Fruit fly (Drosophila melanogaster) whole organism, embryonic: Measurements from ENCODE around the gene Tfb5.

ENCODE experiments used
- B-H2 ChIP-seq: fragments of 200-800 bp; sonication (Bioruptor generic); optimal IDR thresholded peaks from 2 replicates; lab custom pipeline; 2018; ENCODE audit warnings: missing biosample characterization, mild to moderate bottlenecking, missing genetic modification characterization
- CG11504 ChIP-seq: fragments of 200-800 bp; sonication (Bioruptor generic); optimal IDR thresholded peaks from 3 replicates; lab custom pipeline; 2019; ENCODE audit warnings: missing biosample characterization, mild to moderate bottlenecking, missing genetic modification characterization, moderate library complexity
- CG11560 ChIP-seq: fragments of 200-800 bp; sonication (Bioruptor generic); IDR thresholded peaks from 3 replicates; pipeline ENCODE4 v1.3.6; 2022; ENCODE audit warnings: missing biosample characterization, missing genetic modification characterization
- CG12155 ChIP-seq: fragments of 200-800 bp; sonication (Bioruptor generic); optimal IDR thresholded peaks from 3 replicates; lab custom pipeline; 2016; ENCODE audit warnings: missing biosample characterization, missing genetic modification characterization
- CG12659 ChIP-seq: fragments of 200-800 bp; sonication (Bioruptor generic); optimal IDR thresholded peaks from 3 replicates; lab custom pipeline; 2017; ENCODE audit warnings: mild to moderate bottlenecking, missing biosample characterization, missing genetic modification reagents, missing genetic modification characterization
- CG12744 ChIP-seq: fragments of 200-800 bp; sonication (Bioruptor generic); optimal IDR thresholded peaks from 2 replicates; lab custom pipeline; 2016; ENCODE audit warnings: missing biosample characterization, missing genetic modification characterization
- CG12942 ChIP-seq: fragments of 200-800 bp; sonication (Bioruptor generic); optimal IDR thresholded peaks from 3 replicates; lab custom pipeline; 2016; ENCODE audit warnings: missing biosample characterization, missing genetic modification characterization
- CG13624 ChIP-seq: fragments of 200-800 bp; sonication (Bioruptor generic); optimal IDR thresholded peaks from 2 replicates; lab custom pipeline; 2016; ENCODE audit warnings: missing biosample characterization, missing genetic modification characterization
- CG13775 ChIP-seq: fragments of 200-800 bp; sonication (Bioruptor generic); optimal IDR thresholded peaks from 3 replicates; lab custom pipeline; 2017; ENCODE audit warnings: missing biosample characterization, mild to moderate bottlenecking, missing genetic modification characterization
- CG13894 ChIP-seq: fragments of 200-800 bp; sonication (Bioruptor generic); optimal IDR thresholded peaks from 3 replicates; lab custom pipeline; 2018; ENCODE audit warnings: missing biosample characterization, mild to moderate bottlenecking, missing genetic modification characterization, moderate library complexity
- CG14014 ChIP-seq: fragments of 200-800 bp; sonication (Bioruptor generic); IDR thresholded peaks from 2 replicates; pipeline ENCODE4 v1.3.6; 2022; ENCODE audit warnings: missing biosample characterization, missing genetic modification characterization
- CG15269 ChIP-seq: fragments of 200-800 bp; sonication (Bioruptor generic); optimal IDR thresholded peaks from 2 replicates; lab custom pipeline; 2018; ENCODE audit warnings: missing biosample characterization, mild to moderate bottlenecking, missing genetic modification characterization, moderate library complexity
- CG15479 ChIP-seq: fragments of 200-800 bp; sonication (Bioruptor generic); optimal IDR thresholded peaks from 3 replicates; lab custom pipeline; 2019; ENCODE audit warnings: missing biosample characterization, mild to moderate bottlenecking, missing genetic modification characterization, moderate library complexity
- CG16813 ChIP-seq: fragments of 200-800 bp; sonication (Bioruptor generic); IDR thresholded peaks from 3 replicates; pipeline ENCODE4 v1.3.6; 2022; ENCODE audit warnings: missing biosample characterization, missing genetic modification characterization; ENCODE audit not compliant: partially characterized antibody
- CG16863 ChIP-seq: fragments of 200-800 bp; sonication (Bioruptor generic); optimal IDR thresholded peaks from 3 replicates; lab custom pipeline; 2016; ENCODE audit warnings: missing biosample characterization, missing genetic modification characterization
- CG2712 ChIP-seq: fragments of 200-800 bp; optimal IDR thresholded peaks from 3 replicates; lab custom pipeline; 2019; ENCODE audit warnings: missing biosample characterization, mild to moderate bottlenecking, missing genetic modification characterization, moderate library complexity
- CG2889 ChIP-seq: fragments of 200-800 bp; sonication (Bioruptor generic); IDR thresholded peaks from 3 replicates; pipeline ENCODE4 v1.3.6; 2022; ENCODE audit warnings: missing biosample characterization, missing genetic modification characterization
- CG30020 ChIP-seq: fragments of 200-800 bp; optimal IDR thresholded peaks from 2 replicates; lab custom pipeline; 2019; ENCODE audit warnings: missing biosample characterization, mild to moderate bottlenecking, missing genetic modification characterization, moderate library complexity
- CG31365 ChIP-seq: fragments of 200-800 bp; sonication (Bioruptor generic); optimal IDR thresholded peaks from 2 replicates; lab custom pipeline; 2018; ENCODE audit warnings: missing biosample characterization, mild to moderate bottlenecking, missing genetic modification characterization
- CG32772 ChIP-seq: fragments of 200-800 bp; sonication (Bioruptor generic); IDR thresholded peaks from 2 replicates; pipeline ENCODE4 v1.3.6; 2022; ENCODE audit warnings: missing biosample characterization, missing genetic modification characterization
- CG34224 ChIP-seq: fragments of 200-800 bp; sonication (Bioruptor generic); IDR thresholded peaks from 3 replicates; pipeline ENCODE4 v1.3.6; 2022; ENCODE audit warnings: missing biosample characterization, missing genetic modification characterization; ENCODE audit not compliant: partially characterized antibody
- CG4328 ChIP-seq: fragments of 200-800 bp; sonication (Bioruptor generic); optimal IDR thresholded peaks from 3 replicates; lab custom pipeline; 2017; ENCODE audit warnings: missing biosample characterization, missing genetic modification reagents, missing genetic modification characterization
- CG5180 ChIP-seq: fragments of 200-800 bp; sonication (Bioruptor generic); optimal IDR thresholded peaks from 3 replicates; lab custom pipeline; 2017; ENCODE audit warnings: missing biosample characterization, missing genetic modification characterization, mild to moderate bottlenecking, moderate library complexity, missing genetic modification reagents
- CG6254 ChIP-seq: fragments of 200-800 bp; sonication (Bioruptor generic); optimal IDR thresholded peaks from 3 replicates; lab custom pipeline; 2017; ENCODE audit warnings: mild to moderate bottlenecking, missing biosample characterization, missing genetic modification reagents, missing genetic modification characterization
- CG7786 ChIP-seq: fragments of 200-800 bp; sonication (Bioruptor generic); optimal IDR thresholded peaks from 2 replicates; lab custom pipeline; 2016; ENCODE audit warnings: missing biosample characterization, missing genetic modification characterization
- CG7928 ChIP-seq: fragments of 200-800 bp; sonication (Bioruptor generic); optimal IDR thresholded peaks from 2 replicates; lab custom pipeline; 2017; ENCODE audit warnings: missing biosample characterization, mild to moderate bottlenecking, missing genetic modification characterization
- CG7987 ChIP-seq: fragments of 200-800 bp; sonication (Bioruptor generic); optimal IDR thresholded peaks from 2 replicates; lab custom pipeline; 2018; ENCODE audit warnings: missing biosample characterization, mild to moderate bottlenecking, missing genetic modification characterization, moderate library complexity
- CTCF ChIP-seq: fragments of 200-800 bp; sonication (Bioruptor generic); optimal IDR thresholded peaks from 2 replicates; lab custom pipeline; 2017; ENCODE audit warnings: missing biosample characterization, mild to moderate bottlenecking, missing genetic modification characterization, moderate library complexity
- Doc2 ChIP-seq: fragments of 200-800 bp; sonication (Bioruptor generic); IDR thresholded peaks from 2 replicates; pipeline ENCODE4 v1.3.6; 2022; ENCODE audit warnings: missing biosample characterization, missing genetic modification characterization
- Hmx ChIP-seq: fragments of 200-800 bp; sonication (Bioruptor generic); optimal IDR thresholded peaks from 2 replicates; lab custom pipeline; 2016; ENCODE audit warnings: missing biosample characterization, missing genetic modification characterization
- Myb ChIP-seq: fragments of 200-800 bp; sonication (Bioruptor generic); optimal IDR thresholded peaks from 2 replicates; lab custom pipeline; 2016; ENCODE audit warnings: missing biosample characterization, missing genetic modification characterization
- NK7.1 ChIP-seq: fragments of 200-800 bp; sonication (Bioruptor generic); optimal IDR thresholded peaks from 3 replicates; lab custom pipeline; 2016; ENCODE audit warnings: missing biosample characterization, missing genetic modification characterization
- NfI ChIP-seq: fragments of 200-800 bp; sonication (Bioruptor generic); optimal IDR thresholded peaks from 3 replicates; lab custom pipeline; 2018; ENCODE audit warnings: missing biosample characterization, mild to moderate bottlenecking, missing genetic modification characterization, moderate library complexity
- Poxn ChIP-seq: fragments of 200-800 bp; sonication (Bioruptor generic); IDR thresholded peaks from 2 replicates; pipeline ENCODE4 v1.3.6; 2022; ENCODE audit warnings: missing biosample characterization, missing genetic modification characterization
- Ptx1 ChIP-seq: fragments of 200-800 bp; sonication (Bioruptor generic); IDR thresholded peaks from 2 replicates; pipeline ENCODE4 v1.3.6; 2022; ENCODE audit warnings: missing biosample characterization, missing genetic modification characterization
- ara ChIP-seq: fragments of 200-800 bp; sonication (Bioruptor generic); IDR thresholded peaks from 2 replicates; pipeline ENCODE4 v1.3.6; 2022; ENCODE audit warnings: missing biosample characterization, missing genetic modification characterization
- az2 ChIP-seq: fragments of 200-800 bp; sonication (Bioruptor generic); optimal IDR thresholded peaks from 3 replicates; lab custom pipeline; 2016; ENCODE audit warnings: missing biosample characterization, missing genetic modification characterization
- bab2 ChIP-seq: fragments of 200-800 bp; sonication (Bioruptor generic); optimal IDR thresholded peaks from 2 replicates; lab custom pipeline; 2016; ENCODE audit warnings: missing biosample characterization, missing genetic modification characterization
- danr ChIP-seq: fragments of 200-800 bp; sonication (Bioruptor generic); IDR thresholded peaks from 2 replicates; pipeline ENCODE4 v1.3.6; 2022; ENCODE audit warnings: missing biosample characterization, missing genetic modification characterization
- eyg ChIP-seq: fragments of 200-800 bp; sonication (Bioruptor generic); optimal IDR thresholded peaks from 3 replicates; lab custom pipeline; 2016; ENCODE audit warnings: missing biosample characterization, missing genetic modification characterization
- fru ChIP-seq: fragments of >200 bp; optimal IDR thresholded peaks from 2 replicates; lab custom pipeline; 2017
- gcm ChIP-seq: fragments of 200-800 bp; sonication (Bioruptor generic); optimal IDR thresholded peaks from 2 replicates; lab custom pipeline; 2019; ENCODE audit warnings: missing biosample characterization, mild to moderate bottlenecking, missing genetic modification characterization, moderate library complexity
- gfzf ChIP-seq: fragments of 200-800 bp; sonication (Bioruptor generic); optimal IDR thresholded peaks from 2 replicates; lab custom pipeline; 2016; ENCODE audit warnings: missing biosample characterization, mild to moderate bottlenecking, missing genetic modification characterization, moderate library complexity
- gsb-n ChIP-seq: fragments of 200-800 bp; sonication (Bioruptor generic); optimal IDR thresholded peaks from 3 replicates; lab custom pipeline; 2018; ENCODE audit warnings: missing biosample characterization, mild to moderate bottlenecking, missing genetic modification characterization
- hkb ChIP-seq, 2 experiments: fragments of 200-800 bp in 1 of 2; fragments of >200 bp in 1 of 2; sonication (Bioruptor generic) in 1 of 2; IDR thresholded peaks in 1 of 2; optimal IDR thresholded peaks in 1 of 2; 2 replicates each; pipeline versions ENCODE4 v1.3.6 to Lab custom; 2017 to 2022; ENCODE audit warnings: missing biosample characterization in 1 of 2, missing genetic modification characterization in 1 of 2
- nerfin-2 ChIP-seq: fragments of 200-800 bp; sonication (Bioruptor generic); IDR thresholded peaks from 2 replicates; pipeline ENCODE4 v1.3.6; 2022; ENCODE audit warnings: missing biosample characterization, missing genetic modification characterization; ENCODE audit not compliant: partially characterized antibody
- phol ChIP-seq: fragments of 200-800 bp; sonication (Bioruptor generic); optimal IDR thresholded peaks from 3 replicates; lab custom pipeline; 2018; ENCODE audit warnings: missing biosample characterization, mild to moderate bottlenecking, missing genetic modification characterization, moderate library complexity
- unc-4 ChIP-seq: fragments of 200-800 bp; sonication (Bioruptor generic); IDR thresholded peaks from 2 replicates; pipeline ENCODE4 v1.3.6; 2022; ENCODE audit warnings: missing biosample characterization, missing genetic modification characterization; ENCODE audit not compliant: partially characterized antibody
- z ChIP-seq: fragments of 200-800 bp; sonication (Bioruptor generic); IDR thresholded peaks from 3 replicates; pipeline ENCODE4 v1.3.6; 2022; ENCODE audit warnings: missing biosample characterization, missing genetic modification characterization
- zf30C ChIP-seq: fragments of 200-800 bp; sonication (Bioruptor generic); optimal IDR thresholded peaks from 3 replicates; lab custom pipeline; 2018; ENCODE audit warnings: missing biosample characterization, mild to moderate bottlenecking, missing genetic modification characterization

Tfb5 gene

DNA sequence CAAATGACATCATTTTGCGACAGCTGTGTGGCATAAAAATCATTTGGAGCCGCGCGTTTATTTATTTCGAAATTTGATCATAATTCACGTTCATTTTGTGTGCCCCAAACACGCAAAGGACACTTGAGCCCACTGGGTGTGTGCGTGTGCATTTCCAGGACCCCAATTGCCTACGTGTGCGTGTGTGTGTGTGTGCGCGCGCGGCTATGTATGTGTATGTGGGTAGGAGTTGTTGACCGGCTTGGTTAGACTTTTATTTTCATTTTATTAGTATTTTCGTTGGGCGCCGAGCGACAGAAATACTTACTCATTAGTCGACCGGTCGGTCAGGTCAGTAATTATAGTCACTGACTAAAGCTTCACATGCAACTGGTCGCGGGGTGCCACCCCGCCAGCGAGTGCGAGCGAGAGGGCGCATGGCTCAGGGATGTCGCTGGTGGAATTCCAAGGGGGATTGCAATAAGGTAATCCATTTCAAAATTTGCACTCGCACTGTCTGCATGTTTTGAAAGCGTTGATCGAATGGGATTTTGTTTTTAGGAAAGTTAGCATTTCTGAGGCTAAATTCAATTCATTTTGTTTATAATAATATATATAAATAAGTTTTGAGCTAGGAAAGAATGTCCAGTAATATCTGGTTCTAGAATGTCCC, 33.0 kb upstream of the Tfb5 start (continued):
- TF ChIP-seq bab2 (GFP tag; lab: Kevin White, UChicago) (no peak), CG2712 (peak; percentile 40), CG13775 (GFP tag; lab: Kevin White, UChicago) (peak; percentile 46), CG2889 (GFP tag; lab: Robert Waterston, UW) (peak; percentile 64; the same call in 1 of the 3 replicates), CG7987 (GFP tag; lab: Kevin White, UChicago) (no peak), B-H2 (no peak), CG32772 (0 out of 2 replicates have a peak, but pooled peaks have one; percentile 14), phol (tag; lab: Kevin White, UChicago) (peak; percentile 34), CG16813 (GFP tag; lab: Robert Waterston, UW) (no peak), Ptx1 (GFP tag; lab: Robert Waterston, UW) (peak; percentile 64; the same call in 1 of the 2 replicates), CG13894 (no peak), CG15479 (GFP tag; lab: Kevin White, UChicago) (peak; percentile 64), CG12155 (GFP tag; lab: Kevin White, UChicago) (peak; percentile 40), NfI (GFP tag; lab: Kevin White, UChicago) (peak; percentile 62), CG14014 (GFP tag; lab: Robert Waterston, UW) (no peak), az2 (GFP tag; lab: Kevin White, UChicago) (peak; percentile 53), eyg (GFP tag; lab: Kevin White, UChicago) (no peak), Doc2 (GFP tag; lab: Robert Waterston, UW) (no peak), z (GFP tag; lab: Robert Waterston, UW) (no peak), danr (GFP tag; lab: Robert Waterston, UW) (no peak), CG11504 (tag; lab: Kevin White, UChicago) (peak; percentile 49), CTCF (GFP tag; lab: Kevin White, UChicago) (no peak), CG7928 (no peak), Myb (GFP tag; lab: Kevin White, UChicago) (no peak), ara (GFP tag; lab: Robert Waterston, UW) (no peak), CG6254 (no peak), gsb-n (peak; percentile 20), zf30C (GFP tag; lab: Kevin White, UChicago) (no peak), CG34224 (GFP tag; lab: Robert Waterston, UW) (no peak), CG5180 (no peak), CG11560 (tag; lab: Robert Waterston, UW) (no peak), CG4328 (GFP tag; lab: Kevin White, UChicago) (no peak), CG12942 (peak; percentile 31), Poxn (no peak), nerfin-2 (GFP tag; lab: Robert Waterston, UW) (no peak), CG13624 (GFP tag; lab: Kevin White, UChicago) (no peak), hkb (optimal IDR thresholded peaks at IDR 0.05; lab: Kevin White, UChicago) (no peak), hkb (GFP tag; IDR thresholded peaks at IDR 0.05; lab: Robert Waterston, UW) (no peak), CG12659 (GFP tag; lab: Kevin White, UChicago) (no peak), CG12744 (no peak), CG7786 (peak; percentile 14), CG15269 (tag; lab: Kevin White, UChicago) (peak; percentile 56), Hmx (no peak), unc-4 (GFP tag; lab: Robert Waterston, UW) (no peak), CG16863 (GFP tag; lab: Kevin White, UChicago) (no peak), NK7.1 (GFP tag; lab: Kevin White, UChicago) (no peak), CG30020 (tag; lab: Kevin White, UChicago) (no peak), gcm (GFP tag; lab: Kevin White, UChicago) (no peak), gfzf (GFP tag; lab: Kevin White, UChicago) (no peak), fru (lab: Kevin White, UChicago) (no peak), CG31365 (tag; lab: Kevin White, UChicago) (no peak)
